Worm (Caenorhabditis elegans): ENCODE measurements around the gene F58B3.4.

ce11 chrIV:11641802-11642201 is 10.2 kb upstream of the F58B3.4 start, which contains the start of gene ZK809.1:
- TF ChIP-seq blmp-1 (tag; optimal IDR thresholded peaks at IDR 0.05) (no peak), ham-2 (GFP tag; optimal IDR thresholded peaks at IDR 0.05) (no peak), lin-13 (tag; optimal IDR thresholded peaks at IDR 0.05) (no peak), hlh-1 (tag; optimal IDR thresholded peaks at IDR 0.05) (no peak), nhr-76 (tag; optimal IDR thresholded peaks at IDR 0.05) (no peak), nhr-12 (tag; optimal IDR thresholded peaks at IDR 0.05) (no peak), snpc-4 (tag; optimal IDR thresholded peaks at IDR 0.05) (no peak), lin-32 (GFP tag; optimal IDR thresholded peaks at IDR 0.05) (no peak), elt-1 (tag; optimal IDR thresholded peaks at IDR 0.05; ENCODE audit: borderline replicate concordance, insufficient read depth) (no peak), nhr-237 (tag; optimal IDR thresholded peaks at IDR 0.05) (no peak), sptf-1 (tag; optimal IDR thresholded peaks at IDR 0.05) (no peak), ceh-39 (tag; optimal IDR thresholded peaks at IDR 0.05) (no peak)
